Worm (Caenorhabditis elegans) whole organism, L3 larva: ENCODE data around the gene unc-53.

Experiments
- aly-2 ChIP-seq: fragments of 150-350 bp; optimal IDR thresholded peaks from 2 replicates; lab custom pipeline; 2014; ENCODE audit warnings: missing biosample characterization, missing genetic modification characterization
- ama-1 ChIP-seq: fragments of 150-350 bp; optimal IDR thresholded peaks from 2 replicates; lab custom pipeline; 2018
- ceh-16 ChIP-seq: sonication (generic microtip); optimal IDR thresholded peaks from 2 replicates; lab custom pipeline; 2017; ENCODE audit warnings: missing biosample characterization, missing genetic modification characterization
- ceh-28 ChIP-seq: fragments of 150-350 bp; optimal IDR thresholded peaks from 2 replicates; lab custom pipeline; 2014; ENCODE audit warnings: missing biosample characterization, missing genetic modification reagents, missing genetic modification characterization
- ceh-82 ChIP-seq: fragments of 150-350 bp; optimal IDR thresholded peaks from 2 replicates; lab custom pipeline; 2014; ENCODE audit warnings: missing biosample characterization, missing genetic modification characterization
- ceh-9 ChIP-seq: sonication (generic microtip); optimal IDR thresholded peaks from 2 replicates; lab custom pipeline; 2018; ENCODE audit warnings: missing biosample characterization, missing genetic modification characterization
- egl-27 ChIP-seq: sonication (generic microtip); optimal IDR thresholded peaks from 4 replicates; lab custom pipeline; 2017; ENCODE audit warnings: missing biosample characterization, missing genetic modification reagents, missing genetic modification characterization
- egl-5 ChIP-seq: fragments of 150-350 bp; optimal IDR thresholded peaks from 2 replicates; lab custom pipeline; 2017; ENCODE audit warnings: missing biosample characterization, missing genetic modification reagents, missing genetic modification characterization, inconsistent platforms
- elt-1 ChIP-seq: fragments of 150-350 bp; optimal IDR thresholded peaks from 2 replicates; lab custom pipeline; 2014; ENCODE audit warnings: missing biosample characterization, missing genetic modification characterization
- elt-2 ChIP-seq: sonication (generic microtip); optimal IDR thresholded peaks from 2 replicates; lab custom pipeline; 2016; ENCODE audit warnings: missing genetic modification reagents, mild to moderate bottlenecking, missing genetic modification characterization, missing compliant biosample characterization
- elt-3 ChIP-seq, 3 experiments: fragments of 150-350 bp in 1 of 3; sonication (generic microtip) in 2 of 3; optimal IDR thresholded peaks; 2 replicates in 2 of 3; 4 replicates in 1 of 3; lab custom pipeline; 2014 to 2017; ENCODE audit warnings: missing biosample characterization in 3 of 3, missing genetic modification characterization in 3 of 3
- fos-1 ChIP-seq: fragments of 150-350 bp; optimal IDR thresholded peaks from 2 replicates; lab custom pipeline; 2014; ENCODE audit warnings: missing biosample characterization, missing genetic modification characterization
- hmg-11 ChIP-seq: sonication (generic microtip); optimal IDR thresholded peaks from 2 replicates; lab custom pipeline; 2016; ENCODE audit warnings: missing genetic modification characterization, missing compliant biosample characterization
- jun-1 ChIP-seq: fragments of 150-350 bp; optimal IDR thresholded peaks from 2 replicates; lab custom pipeline; 2014; ENCODE audit warnings: missing biosample characterization, missing genetic modification reagents, missing genetic modification characterization
- lin-15B ChIP-seq: fragments of 150-350 bp; optimal IDR thresholded peaks from 2 replicates; lab custom pipeline; 2014; ENCODE audit warnings: missing biosample characterization, missing genetic modification characterization
- lsy-12 ChIP-seq: sonication (generic microtip); optimal IDR thresholded peaks from 2 replicates; lab custom pipeline; 2016; ENCODE audit warnings: mild to moderate bottlenecking, missing genetic modification characterization, missing compliant biosample characterization
- mdl-1 ChIP-seq: fragments of 150-350 bp; optimal IDR thresholded peaks from 2 replicates; lab custom pipeline; 2014; ENCODE audit warnings: missing biosample characterization, missing genetic modification characterization
- nfya-1 ChIP-seq: sonication (generic microtip); optimal IDR thresholded peaks from 2 replicates; lab custom pipeline; 2017; ENCODE audit warnings: missing genetic modification characterization, mild to moderate bottlenecking, missing compliant biosample characterization, antibody characterized with exemption, moderate library complexity; ENCODE audit not compliant: insufficient read depth
- nhr-11 ChIP-seq: fragments of 150-350 bp; optimal IDR thresholded peaks from 2 replicates; lab custom pipeline; 2014; ENCODE audit warnings: missing biosample characterization, missing genetic modification characterization
- nhr-23 ChIP-seq: fragments of 150-350 bp; optimal IDR thresholded peaks from 2 replicates; lab custom pipeline; 2014; ENCODE audit warnings: missing biosample characterization, missing genetic modification reagents, missing genetic modification characterization
- nhr-237 ChIP-seq: fragments of 150-350 bp; optimal IDR thresholded peaks from 2 replicates; lab custom pipeline; 2014; ENCODE audit warnings: missing biosample characterization, missing genetic modification characterization
- nhr-25 ChIP-seq: sonication (generic microtip); optimal IDR thresholded peaks from 2 replicates; lab custom pipeline; 2017; ENCODE audit warnings: missing biosample characterization, missing genetic modification characterization
- nhr-28 ChIP-seq: fragments of 150-350 bp; optimal IDR thresholded peaks from 2 replicates; lab custom pipeline; 2014; ENCODE audit warnings: missing biosample characterization, missing genetic modification characterization
- nhr-43 ChIP-seq: sonication (generic microtip); optimal IDR thresholded peaks from 2 replicates; lab custom pipeline; 2016; ENCODE audit warnings: mild to moderate bottlenecking, missing genetic modification characterization, missing compliant biosample characterization; ENCODE audit not compliant: poor library complexity, severe bottlenecking
- nhr-76 ChIP-seq: fragments of 150-350 bp; sonication (generic microtip); optimal IDR thresholded peaks from 5 replicates; lab custom pipeline; 2014; ENCODE audit warnings: missing biosample characterization, missing genetic modification characterization
- nhr-77 ChIP-seq: fragments of 150-350 bp; optimal IDR thresholded peaks from 2 replicates; lab custom pipeline; 2014; ENCODE audit warnings: missing biosample characterization, missing genetic modification characterization
- sea-2 ChIP-seq: fragments of 150-350 bp; sonication (generic microtip); optimal IDR thresholded peaks from 4 replicates; lab custom pipeline; 2014; ENCODE audit warnings: missing biosample characterization, missing genetic modification reagents, missing genetic modification characterization
- skn-1 ChIP-seq: fragments of 150-350 bp; optimal IDR thresholded peaks from 2 replicates; lab custom pipeline; 2014; ENCODE audit warnings: missing biosample characterization, missing genetic modification characterization
- snpc-4 ChIP-seq: fragments of 150-350 bp; optimal IDR thresholded peaks from 2 replicates; lab custom pipeline; 2014; ENCODE audit warnings: missing biosample characterization, missing genetic modification characterization
- tbx-2 ChIP-seq: sonication (generic microtip); optimal IDR thresholded peaks from 2 replicates; lab custom pipeline; 2016; ENCODE audit warnings: mild to moderate bottlenecking, missing genetic modification characterization, missing compliant biosample characterization
- unc-39 ChIP-seq: sonication (generic microtip); optimal IDR thresholded peaks from 4 replicates; lab custom pipeline; 2017; ENCODE audit warnings: missing biosample characterization, missing genetic modification characterization
- unc-62 ChIP-seq: fragments of 150-350 bp; sonication (generic microtip); optimal IDR thresholded peaks from 4 replicates; lab custom pipeline; 2014; ENCODE audit warnings: missing biosample characterization, missing genetic modification reagents, missing genetic modification characterization
- zag-1 ChIP-seq: fragments of 150-350 bp; optimal IDR thresholded peaks from 2 replicates; lab custom pipeline; 2014; ENCODE audit warnings: missing biosample characterization, missing genetic modification characterization
- ztf-11 ChIP-seq: fragments of 150-350 bp; optimal IDR thresholded peaks from 2 replicates; lab custom pipeline; 2014; ENCODE audit warnings: missing biosample characterization, missing genetic modification characterization

The unc-53 gene

DNA sequence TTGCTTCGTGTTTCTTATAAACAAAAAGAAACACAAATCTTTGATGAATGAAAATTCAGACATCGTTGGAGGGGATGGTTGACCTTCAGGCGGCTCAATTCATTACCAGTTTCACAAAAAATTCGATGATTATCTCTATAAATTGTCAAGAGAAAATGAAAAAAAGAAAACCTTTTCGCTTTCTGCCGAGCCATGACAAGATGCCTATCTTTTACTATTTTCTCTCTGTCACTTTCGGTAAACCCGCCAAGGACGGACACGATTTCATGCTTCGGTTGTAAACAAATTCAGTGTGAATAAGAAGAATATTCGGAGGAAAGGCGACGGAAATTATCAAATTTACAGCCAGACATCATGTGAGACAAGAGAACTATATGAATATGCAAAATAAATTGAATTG is 68.5 kb downstream of the unc-53 start:
- TF ChIP-seq nhr-76 (no peak), nhr-25 (peak; percentile 59), ceh-28 (tag; lab: Kevin White, UChicago) (no peak), ztf-11 (no peak), nhr-11 (tag; lab: Kevin White, UChicago) (no peak), elt-1 (tag; lab: Kevin White, UChicago) (peak; percentile 76), mdl-1 (no peak), zag-1 (tag; lab: Kevin White, UChicago) (no peak)

DNA sequence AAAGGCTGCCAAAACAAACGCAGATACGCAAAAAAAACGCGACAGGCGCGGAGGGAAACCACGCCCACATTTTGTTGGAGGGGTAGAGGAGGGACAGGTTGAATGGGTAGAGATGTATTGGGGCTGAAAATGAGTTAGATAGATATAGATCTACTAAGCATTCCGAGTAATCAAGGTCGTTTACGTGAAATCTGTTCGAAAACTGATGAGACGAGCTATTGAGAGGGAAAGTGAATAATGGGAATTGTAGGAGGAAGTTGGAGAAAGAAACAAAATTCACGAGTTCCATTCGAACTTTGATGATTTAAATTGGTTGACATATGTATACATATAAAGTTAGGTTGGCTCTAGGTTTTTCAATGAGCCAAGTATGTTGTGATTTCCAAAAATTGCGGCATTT is 72.4 kb downstream of the unc-53 start:
- no peak for TF ChIP-seq egl-27 (tag; lab: Kevin White, UChicago)
- TF ChIP-seq nhr-25, result peak; percentile 51
- TF ChIP-seq elt-1 (tag; lab: Kevin White, UChicago), result peak; percentile 85

DNA sequence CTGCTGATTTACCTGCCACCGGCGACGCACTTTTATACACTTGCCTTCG is 72.6 kb downstream of the unc-53 start, which contains the start of gene ram-2:
Gene ram-2, minus strand, starts transcription at position 47 of the 49 bp plus-strand sequence.
- no peak for TF ChIP-seq elt-1 (tag; lab: Kevin White, UChicago)
- TF ChIP-seq unc-62 (GFP tag; lab: Kevin White, UChicago), result no peak
- TF ChIP-seq nhr-25, result peak; percentile 68
- TF ChIP-seq elt-3 (tag; optimal IDR thresholded peaks at IDR 0.05; lab: Kevin White, UChicago), result no peak
- TF ChIP-seq tbx-2 (tag; lab: Kevin White, UChicago), result no peak

DNA sequence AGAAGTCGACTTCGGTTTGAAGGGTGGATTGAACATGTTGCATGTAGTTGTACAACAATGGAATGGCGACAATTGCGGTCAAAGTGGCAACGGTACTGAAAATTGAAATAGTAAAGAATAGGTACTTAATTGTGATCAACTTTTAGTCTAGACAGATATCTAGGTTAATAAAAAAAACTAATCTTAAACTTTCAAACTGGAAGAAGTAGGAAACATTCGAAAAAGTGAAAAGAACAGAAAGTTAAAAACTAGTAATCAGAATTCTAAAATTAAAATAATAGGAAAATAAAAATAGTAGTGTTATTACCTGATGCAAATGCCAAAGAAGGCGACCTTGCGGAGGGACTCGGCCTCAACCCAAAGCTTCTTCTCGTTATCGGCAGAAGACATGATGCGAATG is 72.8 kb downstream of the unc-53 start:
- TF ChIP-seq ceh-16 (tag; lab: Kevin White, UChicago) (peak; percentile 8), nfya-1 (tag; lab: Kevin White, UChicago) (peak; percentile 17), ama-1 (no peak), egl-5 (tag; lab: Kevin White, UChicago) (no peak), nhr-28 (tag; lab: Kevin White, UChicago) (no peak)

DNA sequence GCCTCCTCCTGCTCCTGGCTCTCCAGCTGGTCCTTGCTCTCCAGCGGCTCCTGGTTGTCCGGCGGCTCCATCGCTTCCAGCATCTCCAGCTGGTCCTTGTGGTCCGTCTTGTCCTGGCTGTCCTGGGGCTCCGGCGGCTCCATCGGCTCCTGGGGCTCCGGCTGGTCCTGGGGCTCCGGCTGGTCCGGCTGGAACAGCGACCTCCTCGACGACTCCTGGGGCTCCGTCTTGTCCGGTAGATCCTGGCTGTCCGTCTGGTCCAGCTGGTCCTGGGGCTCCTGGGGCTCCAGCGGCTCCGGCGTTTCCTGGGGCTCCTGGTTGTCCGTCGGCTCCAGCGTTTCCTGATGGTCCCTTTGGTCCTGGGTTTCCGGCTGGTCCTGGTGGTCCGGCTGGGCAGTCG is 73.5 kb downstream of the unc-53 start:
- TF ChIP-seq ceh-82 (tag; lab: Kevin White, UChicago) (no peak), jun-1 (tag; lab: Kevin White, UChicago) (no peak), nhr-43 (tag; lab: Kevin White, UChicago) (peak; percentile 26), elt-2 (tag; lab: Kevin White, UChicago) (no peak), nhr-11 (tag; lab: Kevin White, UChicago) (no peak), egl-5 (tag; lab: Kevin White, UChicago) (no peak)

DNA sequence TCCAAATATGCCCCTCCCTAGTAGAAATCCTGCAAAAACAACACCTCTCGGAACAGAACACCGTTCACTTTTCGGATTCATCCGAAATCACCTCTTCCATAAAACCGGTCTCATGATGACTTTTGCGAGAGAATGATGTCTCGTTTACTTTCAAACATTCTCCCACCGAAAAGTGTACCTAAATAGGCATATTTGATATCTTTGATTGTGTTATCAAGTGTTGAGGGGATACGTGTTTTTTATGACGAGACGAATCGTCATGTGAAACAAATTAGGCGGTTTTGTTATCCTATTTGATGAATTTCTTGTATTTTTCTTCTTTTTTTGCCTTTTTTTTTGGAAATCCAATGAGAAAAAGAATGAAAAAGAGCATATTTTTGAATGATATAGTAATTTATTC is 74.0 kb downstream of the unc-53 start:
- TF ChIP-seq lsy-12 (no peak), snpc-4 (tag; lab: Kevin White, UChicago) (no peak), nhr-237 (tag; lab: Kevin White, UChicago) (no peak), nhr-76 (no peak), nhr-23 (tag; lab: Kevin White, UChicago) (peak; percentile 6), skn-1 (tag; lab: Kevin White, UChicago) (no peak), fos-1 (tag; lab: Kevin White, UChicago) (no peak), nhr-25 (peak; percentile 7), ceh-28 (tag; lab: Kevin White, UChicago) (no peak), tbx-2 (tag; lab: Kevin White, UChicago) (no peak), unc-39 (tag; lab: Kevin White, UChicago) (no peak), nhr-77 (tag; lab: Kevin White, UChicago) (no peak), ama-1 (peak; percentile 50), elt-1 (tag; lab: Kevin White, UChicago) (peak; percentile 39)

DNA sequence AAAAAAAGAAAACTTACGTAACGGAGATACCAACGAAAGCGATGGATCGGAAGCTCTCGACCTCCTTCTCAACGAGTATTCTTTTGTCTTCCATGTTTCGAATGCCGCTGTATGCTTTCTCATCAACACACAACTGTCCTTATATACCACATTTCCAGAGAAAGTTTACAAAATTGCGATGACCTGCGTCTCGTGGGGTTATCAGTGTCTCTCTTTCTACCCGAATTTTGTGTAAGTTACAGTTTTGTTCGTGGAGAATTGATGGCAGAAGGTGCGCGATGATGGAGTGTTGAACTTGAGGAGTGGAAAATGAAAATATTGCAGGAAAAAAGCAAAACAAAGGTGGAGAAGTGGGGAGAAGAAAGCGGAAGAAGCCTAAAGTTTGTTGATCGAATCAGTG is 75.6 kb downstream of the unc-53 start, which contains the start of gene col-81:
Gene col-81, minus strand, starts transcription at position 101 of the 400 bp plus-strand sequence.
- no peak for TF ChIP-seq elt-3 (tag; optimal IDR thresholded peaks at IDR 0.05; lab: Kevin White, UChicago)
- TF ChIP-seq fos-1 (tag; lab: Kevin White, UChicago), result no peak
- no peak for TF ChIP-seq nhr-43 (tag; lab: Kevin White, UChicago)
- no peak for TF ChIP-seq egl-27 (tag; lab: Kevin White, UChicago)
- no peak for TF ChIP-seq aly-2
- TF ChIP-seq ama-1, result no peak
- no peak for TF ChIP-seq tbx-2 (tag; lab: Kevin White, UChicago)
- no peak for TF ChIP-seq lin-15B
- no peak for TF ChIP-seq ceh-9 (tag; lab: Kevin White, UChicago)
- no peak for TF ChIP-seq skn-1 (tag; lab: Kevin White, UChicago)
- TF ChIP-seq hmg-11 (tag; lab: Kevin White, UChicago), result no peak
- no peak for TF ChIP-seq sea-2 (GFP tag; lab: Kevin White, UChicago)
